Fruit fly (Drosophila melanogaster): ENCODE results near the gene GCS1.

GCS1 gene

dm6 chrX:11384023-11384444, 36.2 kb upstream of the GCS1 start (continued):
- TF ChIP-seq CG5953 (GFP tag; IDR thresholded peaks at IDR 0.05) (no peak), ara (GFP tag; IDR thresholded peaks at IDR 0.05) (peak; percentile 39; the same call in 1 of the 2 replicates), CG10267 (tag; optimal IDR thresholded peaks at IDR 0.05) (peak; percentile 31), CG8765 (GFP tag; IDR thresholded peaks at IDR 0.05) (no peak), Stat92E (GFP tag; optimal IDR thresholded peaks at IDR 0.05) (no peak), CG17829 (tag; optimal IDR thresholded peaks at IDR 0.05) (peak; percentile 32), mld (GFP tag; IDR thresholded peaks at IDR 0.05; ENCODE audit: partially characterized antibody) (no peak)

DNA sequence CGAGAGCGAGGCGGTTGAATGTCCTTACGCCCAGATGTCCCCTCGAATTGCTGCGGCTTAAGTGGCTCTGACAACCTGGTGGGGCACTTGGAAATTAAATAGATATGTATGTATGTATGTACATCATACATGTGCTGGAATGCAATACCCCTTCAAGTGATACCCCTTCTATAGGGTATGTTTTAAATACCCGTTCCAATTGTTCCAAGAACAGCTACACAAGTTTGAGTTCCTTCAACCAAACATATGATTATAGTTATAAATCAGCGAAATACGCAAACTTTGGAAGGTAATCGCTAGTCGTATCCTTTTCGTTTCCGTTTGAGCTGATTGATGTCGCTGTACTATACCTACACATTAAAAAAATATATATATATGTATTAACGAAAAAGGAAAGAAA, 35.7 kb upstream of the GCS1 start:
- TF ChIP-seq CG12769 (tag; optimal IDR thresholded peaks at IDR 0.05) (peak; percentile 1), dmrt11E (tag; optimal IDR thresholded peaks at IDR 0.05) (no peak), D19B (GFP tag; optimal IDR thresholded peaks at IDR 0.05) (peak; percentile 65)

- peak; percentile 93 for TF ChIP-seq CG4424 (GFP tag; optimal IDR thresholded peaks at IDR 0.05)
- TF ChIP-seq CG14710 (tag; optimal IDR thresholded peaks at IDR 0.05): no peak
- no peak for TF ChIP-seq CG8359 (GFP tag; optimal IDR thresholded peaks at IDR 0.05; ENCODE audit: borderline replicate concordance)
- TF ChIP-seq CG34224 (GFP tag; IDR thresholded peaks at IDR 0.05; ENCODE audit: partially characterized antibody): no peak
- no peak for TF ChIP-seq scrt (GFP tag; optimal IDR thresholded peaks at IDR 0.05)
- no peak for TF ChIP-seq CG3163 (GFP tag; optimal IDR thresholded peaks at IDR 0.05)
- TF ChIP-seq sob (GFP tag; IDR thresholded peaks at IDR 0.05): no peak
These were observed 34.8 kb upstream of the GCS1 start for dm6 chrX:11382588-11382987.

DNA sequence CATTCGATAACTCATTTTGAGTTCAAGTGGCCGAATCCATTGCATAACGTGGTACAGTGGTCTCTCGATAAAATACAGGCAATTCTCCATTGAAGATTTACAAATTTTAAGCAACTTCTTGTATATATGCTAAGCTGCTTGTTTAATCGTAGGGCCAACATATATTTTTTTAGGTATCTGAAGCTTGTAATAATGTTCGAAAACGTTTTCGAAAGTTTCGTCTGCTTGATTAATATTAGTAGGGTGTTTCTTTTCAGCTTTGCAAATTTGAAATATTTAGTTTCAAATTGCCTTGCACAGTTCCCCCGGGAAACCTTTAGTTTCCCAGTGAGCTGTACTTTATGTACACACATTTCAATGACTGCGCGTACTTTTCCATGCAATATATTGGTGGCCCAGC, 31.9 kb upstream of the GCS1 start:
- TF ChIP-seq gro (GFP tag; optimal IDR thresholded peaks at IDR 0.05) (no peak), wdn (GFP tag; IDR thresholded peaks at IDR 0.05) (no peak), kni (GFP tag; optimal IDR thresholded peaks at IDR 0.05) (no peak), Max (GFP tag; optimal IDR thresholded peaks at IDR 0.05) (no peak), CG10654 (GFP tag; optimal IDR thresholded peaks at IDR 0.05) (no peak), klu (GFP tag; IDR thresholded peaks at IDR 0.05) (no peak), CG14050 (GFP tag; IDR thresholded peaks at IDR 0.05) (no peak), CG34422 (GFP tag; IDR thresholded peaks at IDR 0.05) (no peak), en (GFP tag; optimal IDR thresholded peaks at IDR 0.05) (no peak), CG15696 (tag; optimal IDR thresholded peaks at IDR 0.05) (no peak), gem (tag; optimal IDR thresholded peaks at IDR 0.05) (peak; percentile 51), Stat92E (GFP tag; optimal IDR thresholded peaks at IDR 0.05) (no peak), chif (GFP tag; optimal IDR thresholded peaks at IDR 0.05) (no peak), usp (GFP tag; optimal IDR thresholded peaks at IDR 0.05) (no peak), z (GFP tag; IDR thresholded peaks at IDR 0.05) (no peak), CG4404 (GFP tag; IDR thresholded peaks at IDR 0.05) (no peak), H2.0 (GFP tag; IDR thresholded peaks at IDR 0.05) (no peak), CG18764 (GFP tag; optimal IDR thresholded peaks at IDR 0.05) (no peak), Myb (GFP tag; optimal IDR thresholded peaks at IDR 0.05) (no peak), sna (GFP tag; IDR thresholded peaks at IDR 0.05; ENCODE audit: partially characterized antibody) (no peak), C15 (GFP tag; IDR thresholded peaks at IDR 0.05) (no peak), NC2β (GFP tag; optimal IDR thresholded peaks at IDR 0.05) (no peak), Ssrp (tag; optimal IDR thresholded peaks at IDR 0.05) (peak; percentile 3), CG2678 (tag; optimal IDR thresholded peaks at IDR 0.05) (peak; percentile 34), gce (GFP tag; IDR thresholded peaks at IDR 0.05) (no peak), tio (GFP tag; optimal IDR thresholded peaks at IDR 0.05) (no peak), ttk (GFP tag; IDR thresholded peaks at IDR 0.05) (no peak), wek (GFP tag; optimal IDR thresholded peaks at IDR 0.05) (no peak), CG6683 (GFP tag; optimal IDR thresholded peaks at IDR 0.05) (no peak), sisA (GFP tag; IDR thresholded peaks at IDR 0.05) (no peak), CG10147 (GFP tag; optimal IDR thresholded peaks at IDR 0.05) (peak; percentile 5)
